Fruit fly (Drosophila melanogaster): ENCODE results near the gene Pglym78.

The Pglym78 gene

dm6 chr3R:29124128-29124527, 23.9 kb upstream of the Pglym78 start (continued):
- no peak for TF ChIP-seq nom (GFP tag; optimal IDR thresholded peaks at IDR 0.05)
- TF ChIP-seq CG10462 (GFP tag; optimal IDR thresholded peaks at IDR 0.05) = peak; percentile 14
- TF ChIP-seq gsb (GFP tag; IDR thresholded peaks at IDR 0.05) = peak; percentile 46
- peak; percentile 67 for TF ChIP-seq fd96Cb (tag; optimal IDR thresholded peaks at IDR 0.05)
- peak; percentile 96 for TF ChIP-seq grau (tag; optimal IDR thresholded peaks at IDR 0.05)
- TF ChIP-seq dati (GFP tag; IDR thresholded peaks at IDR 0.05) = no peak
- TF ChIP-seq Dll (GFP tag; IDR thresholded peaks at IDR 0.05; ENCODE audit: partially characterized antibody) = no peak
- no peak for TF ChIP-seq Asciz (GFP tag; optimal IDR thresholded peaks at IDR 0.05)
- TF ChIP-seq gcm (GFP tag; optimal IDR thresholded peaks at IDR 0.05) = peak; percentile 34
- TF ChIP-seq CG31441 (GFP tag; IDR thresholded peaks at IDR 0.05) = no peak; the same call in 1 of the 2 replicates
- peak; percentile 18 for TF ChIP-seq Dad (GFP tag; optimal IDR thresholded peaks at IDR 0.05)
- TF ChIP-seq CG12942 (GFP tag; optimal IDR thresholded peaks at IDR 0.05) = peak; percentile 26
- TF ChIP-seq sug (tag; optimal IDR thresholded peaks at IDR 0.05) = no peak
- TF ChIP-seq pros (GFP tag; optimal IDR thresholded peaks at IDR 0.05) = no peak
- no peak for TF ChIP-seq sqz (GFP tag; optimal IDR thresholded peaks at IDR 0.05)
- peak; percentile 54 for TF ChIP-seq CG16815 (GFP tag; optimal IDR thresholded peaks at IDR 0.05)
- TF ChIP-seq tin (GFP tag; optimal IDR thresholded peaks at IDR 0.05) = peak; percentile 32
- TF ChIP-seq CG1024 (GFP tag; IDR thresholded peaks at IDR 0.05) = peak; percentile 68
- no peak for TF ChIP-seq Jarid2 (GFP tag; optimal IDR thresholded peaks at IDR 0.05)
- TF ChIP-seq Meics (GFP tag; optimal IDR thresholded peaks at IDR 0.05) = peak; percentile 38
- peak; percentile 38 for TF ChIP-seq CG3407 (GFP tag; optimal IDR thresholded peaks at IDR 0.05)
- no peak for TF ChIP-seq CG4360 (GFP tag; IDR thresholded peaks at IDR 0.05)
- TF ChIP-seq chm (GFP tag; IDR thresholded peaks at IDR 0.05) = peak; percentile 75
- TF ChIP-seq Gug (GFP tag; IDR thresholded peaks at IDR 0.05) = peak; percentile 79
- TF ChIP-seq Rx (GFP tag; IDR thresholded peaks at IDR 0.05) = peak; percentile 56
- TF ChIP-seq CG1603 (tag; optimal IDR thresholded peaks at IDR 0.05) = peak; percentile 86
- no peak for TF ChIP-seq NC2α (GFP tag; optimal IDR thresholded peaks at IDR 0.05)
- TF ChIP-seq CG8478 (optimal IDR thresholded peaks at IDR 0.05) = no peak
- TF ChIP-seq Pdp1 (GFP tag; optimal IDR thresholded peaks at IDR 0.05) = peak; percentile 69 to 76
- peak; percentile 3 for TF ChIP-seq CG12236 (GFP tag; optimal IDR thresholded peaks at IDR 0.05)
- peak; percentile 72 for TF ChIP-seq stc (GFP tag; IDR thresholded peaks at IDR 0.05)
- peak; percentile 25 for TF ChIP-seq CG3995 (GFP tag; optimal IDR thresholded peaks at IDR 0.05)
- peak in 1 of 2 experiments; percentile 26 for TF ChIP-seq Hr51 (GFP tag; optimal IDR thresholded peaks at IDR 0.05)
- TF ChIP-seq az2 (GFP tag; optimal IDR thresholded peaks at IDR 0.05) = peak; percentile 60
- no peak for TF ChIP-seq Fer2 (tag; optimal IDR thresholded peaks at IDR 0.05)
- no peak for TF ChIP-seq unc-4 (GFP tag; IDR thresholded peaks at IDR 0.05; ENCODE audit: partially characterized antibody)
- peak; percentile 29 for TF ChIP-seq Atf-2 (GFP tag; optimal IDR thresholded peaks at IDR 0.05)
- TF ChIP-seq CG11093 (GFP tag; IDR thresholded peaks at IDR 0.05) = peak; percentile 64; the same call in 2 of the 3 replicates
- TF ChIP-seq cato (GFP tag; optimal IDR thresholded peaks at IDR 0.05; ENCODE audit: borderline replicate concordance) = peak; percentile 42
- peak; percentile 44; the same call in 1 of the 3 replicates for TF ChIP-seq so (GFP tag; IDR thresholded peaks at IDR 0.05)
- TF ChIP-seq Ravus (GFP tag; IDR thresholded peaks at IDR 0.05) = peak; percentile 9; the same call in 1 of the 2 replicates
- TF ChIP-seq Drgx (GFP tag; IDR thresholded peaks at IDR 0.05) = peak; percentile 53
- peak; percentile 82 for TF ChIP-seq slbo (GFP tag; IDR thresholded peaks at IDR 0.05)
- TF ChIP-seq CG9876 (GFP tag; optimal IDR thresholded peaks at IDR 0.05) = peak; percentile 13
- TF ChIP-seq tll (GFP tag; optimal IDR thresholded peaks at IDR 0.05) = no peak
- peak; percentile 60; the same call in 1 of the 2 replicates for TF ChIP-seq NFAT (GFP tag; IDR thresholded peaks at IDR 0.05)
- TF ChIP-seq CG31365 (tag; optimal IDR thresholded peaks at IDR 0.05) = peak; percentile 89
- peak; percentile 24; the same call in 1 of the 2 replicates for TF ChIP-seq CG7372 (GFP tag; IDR thresholded peaks at IDR 0.05)
- TF ChIP-seq en (GFP tag; optimal IDR thresholded peaks at IDR 0.05) = peak; percentile 18
- peak; percentile 74 for TF ChIP-seq lmd (GFP tag; IDR thresholded peaks at IDR 0.05)
- TF ChIP-seq CG11504 (tag; optimal IDR thresholded peaks at IDR 0.05) = no peak

Data from whole organism, embryonic.